Worm (Caenorhabditis elegans): ENCODE measurements around the gene ttr-27.

DNA sequence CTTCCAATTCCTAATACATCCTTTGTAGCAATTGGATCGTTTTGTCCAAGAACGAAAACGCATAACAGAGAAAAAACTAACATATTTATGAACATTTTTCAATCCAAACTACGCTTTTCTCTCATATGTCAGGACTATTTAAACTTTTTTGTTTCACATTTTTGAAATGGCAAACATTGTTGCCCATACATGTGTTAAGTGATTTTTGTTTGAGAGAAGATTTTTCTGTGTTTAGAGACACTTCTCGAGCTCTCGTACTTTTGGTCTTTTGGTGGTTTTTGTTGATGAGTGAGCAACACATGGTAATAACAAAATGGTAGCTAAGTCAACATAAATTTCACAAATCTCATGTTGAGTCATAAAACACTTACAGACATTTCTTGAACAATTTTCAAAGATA lies 1.2 kb upstream of the ttr-27 start, which contains the start of gene ttr-28:
- TF ChIP-seq W03F9.2 (tag; optimal IDR thresholded peaks at IDR 0.05), result no peak
- no peak for TF ChIP-seq him-1 (tag; optimal IDR thresholded peaks at IDR 0.05)
- no peak for TF ChIP-seq dao-5 (tag; optimal IDR thresholded peaks at IDR 0.05)

Data from whole organism, L4/young adult.